Fruit fly (Drosophila melanogaster): ENCODE results near the gene Lim3.
A peak's percentile ranks its signal among the peaks of the same experiment; 100 is the strongest.

Gene Lim3

dm6 chr2L:19051534-19052100 is 56.6 kb downstream of the Lim3 start, which contains the start of gene Rpn3 (continued):
- TF ChIP-seq N (GFP tag; optimal IDR thresholded peaks at IDR 0.05) (no peak), Vsx2 (GFP tag; optimal IDR thresholded peaks at IDR 0.05; ENCODE audit: partially characterized antibody) (no peak), rgr (GFP tag; optimal IDR thresholded peaks at IDR 0.05) (peak; percentile 86), br (GFP tag; optimal IDR thresholded peaks at IDR 0.05) (no peak), sv (GFP tag; optimal IDR thresholded peaks at IDR 0.05) (peak; percentile 77), Sp1 (GFP tag; optimal IDR thresholded peaks at IDR 0.05) (peak; percentile 75), CG32264 (GFP tag; optimal IDR thresholded peaks at IDR 0.05) (peak; percentile 47), Rel (GFP tag; optimal IDR thresholded peaks at IDR 0.05) (no peak), Rel (tag; optimal IDR thresholded peaks at IDR 0.05) (peak; percentile 23), pan (optimal IDR thresholded peaks at IDR 0.05) (no peak), h (GFP tag; optimal IDR thresholded peaks at IDR 0.05) (peak; percentile 89), CrebA (GFP tag; optimal IDR thresholded peaks at IDR 0.05; ENCODE audit: borderline replicate concordance) (no peak), Dfd (GFP tag; optimal IDR thresholded peaks at IDR 0.05) (no peak)

- TF ChIP-seq Rel (GFP tag; optimal IDR thresholded peaks at IDR 0.05) (no peak), Rel (tag; optimal IDR thresholded peaks at IDR 0.05) (no peak), psq (GFP tag; optimal IDR thresholded peaks at IDR 0.05) (peak; percentile 20), fru (GFP tag; optimal IDR thresholded peaks at IDR 0.05) (peak; percentile 22), Hnf4 (GFP tag; optimal IDR thresholded peaks at IDR 0.05) (peak; percentile 29), HLH106 (tag; optimal IDR thresholded peaks at IDR 0.05) (peak; percentile 15), brk (GFP tag; optimal IDR thresholded peaks at IDR 0.05) (no peak), OdsH (GFP tag; optimal IDR thresholded peaks at IDR 0.05) (peak; percentile 4), Sp1 (GFP tag; optimal IDR thresholded peaks at IDR 0.05) (peak; percentile 15), h (GFP tag; optimal IDR thresholded peaks at IDR 0.05) (peak; percentile 0), rgr (GFP tag; optimal IDR thresholded peaks at IDR 0.05) (peak; percentile 16)
Measured at dm6 chr2L:19048912-19049311, 59.3 kb downstream of the Lim3 start, which contains the start of gene CG10470. TSS of gene CG10470 (plus strand) at chr2L:19049076.

DNA sequence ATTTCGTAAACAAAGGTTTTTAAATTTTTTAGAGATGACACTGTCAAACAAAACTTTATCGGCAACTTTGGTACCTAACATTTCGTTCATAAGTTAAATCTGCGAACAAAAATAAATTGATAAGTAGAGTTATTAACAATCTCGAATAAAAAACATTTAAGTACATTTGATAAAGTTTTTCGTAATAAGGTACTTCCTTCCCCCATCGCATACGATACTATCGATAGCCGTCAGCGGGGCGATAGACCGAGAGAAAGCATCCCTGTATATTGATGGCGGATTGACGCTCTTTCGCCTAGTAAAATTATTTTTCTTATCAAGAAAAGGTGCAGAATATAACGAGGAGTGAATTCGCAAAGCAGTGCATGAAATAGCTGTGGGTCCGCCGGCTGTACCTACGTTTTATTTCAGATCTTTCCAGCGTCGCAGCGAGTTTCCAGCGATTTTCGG is 63.1 kb downstream of the Lim3 start, which contains the start of the genes Ttc19 and Acn:
Gene Ttc19 (minus strand): TSS at position 38 of the 450 bp plus-strand sequence.
Gene Acn (plus strand): TSS at position 245 of the 450 bp plus-strand sequence.
- TF ChIP-seq GATAd (GFP tag; optimal IDR thresholded peaks at IDR 0.05), result peak; percentile 73
- TF ChIP-seq Dfd (GFP tag; optimal IDR thresholded peaks at IDR 0.05), result no peak
- TF ChIP-seq jim (GFP tag; optimal IDR thresholded peaks at IDR 0.05), result no peak
- peak; percentile 93 for TF ChIP-seq dsf (GFP tag; optimal IDR thresholded peaks at IDR 0.05; ENCODE audit: borderline replicate concordance)
- peak; percentile 75 for TF ChIP-seq OdsH (GFP tag; optimal IDR thresholded peaks at IDR 0.05)
- TF ChIP-seq Hnf4 (GFP tag; optimal IDR thresholded peaks at IDR 0.05), result no peak
- TF ChIP-seq ey (GFP tag; optimal IDR thresholded peaks at IDR 0.05), result peak; percentile 89
- peak; percentile 90 for TF ChIP-seq rgr (GFP tag; optimal IDR thresholded peaks at IDR 0.05)
- TF ChIP-seq br (GFP tag; optimal IDR thresholded peaks at IDR 0.05), result peak; percentile 88
- TF ChIP-seq dmrt93B (GFP tag; optimal IDR thresholded peaks at IDR 0.05), result no peak
- TF ChIP-seq CrebA (GFP tag; optimal IDR thresholded peaks at IDR 0.05; ENCODE audit: borderline replicate concordance), result no peak
- TF ChIP-seq Vsx2 (GFP tag; optimal IDR thresholded peaks at IDR 0.05; ENCODE audit: partially characterized antibody), result no peak
- TF ChIP-seq pan (optimal IDR thresholded peaks at IDR 0.05), result no peak
- TF ChIP-seq woc (GFP tag; optimal IDR thresholded peaks at IDR 0.05), result peak; percentile 86
- peak; percentile 41 for TF ChIP-seq Myc (optimal IDR thresholded peaks at IDR 0.05)
- no peak for TF ChIP-seq Rel (GFP tag; optimal IDR thresholded peaks at IDR 0.05)
- TF ChIP-seq Rel (tag; optimal IDR thresholded peaks at IDR 0.05), result peak; percentile 45
- peak; percentile 17 for TF ChIP-seq Mio (GFP tag; optimal IDR thresholded peaks at IDR 0.05)
- peak; percentile 82 for TF ChIP-seq sv (GFP tag; optimal IDR thresholded peaks at IDR 0.05)
- peak; percentile 76 for TF ChIP-seq CG32264 (GFP tag; optimal IDR thresholded peaks at IDR 0.05)
- TF ChIP-seq Jra (GFP tag; optimal IDR thresholded peaks at IDR 0.05), result peak; percentile 95
- peak; percentile 83 for TF ChIP-seq HLH106 (tag; optimal IDR thresholded peaks at IDR 0.05)
- TF ChIP-seq N (GFP tag; optimal IDR thresholded peaks at IDR 0.05), result no peak
- TF ChIP-seq brk (GFP tag; optimal IDR thresholded peaks at IDR 0.05), result no peak
- peak; percentile 60 to 88 for TF ChIP-seq foxo (GFP tag; optimal IDR thresholded peaks at IDR 0.05)
- TF ChIP-seq fru (GFP tag; optimal IDR thresholded peaks at IDR 0.05), result peak; percentile 88
- peak; percentile 81 for TF ChIP-seq Sp1 (GFP tag; optimal IDR thresholded peaks at IDR 0.05)
- TF ChIP-seq CG9705 (GFP tag; optimal IDR thresholded peaks at IDR 0.05), result peak; percentile 83
- TF ChIP-seq Dif (GFP tag; optimal IDR thresholded peaks at IDR 0.05; ENCODE audit: partially characterized antibody), result no peak
- peak; percentile 66 for TF ChIP-seq Hr83 (GFP tag; optimal IDR thresholded peaks at IDR 0.05; ENCODE audit: poor library complexity, severe bottlenecking)
- TF ChIP-seq usp (GFP tag; optimal IDR thresholded peaks at IDR 0.05), result no peak
- peak; percentile 90 for TF ChIP-seq h (GFP tag; optimal IDR thresholded peaks at IDR 0.05)
- TF ChIP-seq psq (GFP tag; optimal IDR thresholded peaks at IDR 0.05), result peak; percentile 78

Data from whole organism, wandering third instar larva.